Worm (Caenorhabditis elegans): ENCODE data around the gene spin-2.

ce11 chrIV:13104900-13105299, 18.1 kb downstream of the spin-2 start, which contains the start of gene rde-11:
- TF ChIP-seq ama-1 (optimal IDR thresholded peaks at IDR 0.05): no peak
- no peak for TF ChIP-seq hmbx-1 (tag; optimal IDR thresholded peaks at IDR 0.05)
- TF ChIP-seq flt-1 (GFP tag; IDR thresholded peaks at IDR 0.05): no peak
- no peak for TF ChIP-seq hmg-4 (GFP tag; optimal IDR thresholded peaks at IDR 0.05)
- no peak for TF ChIP-seq tbx-11 (GFP tag; IDR thresholded peaks at IDR 0.05)
- TF ChIP-seq sea-1 (GFP tag; conservative IDR thresholded peaks at IDR 0.05): no peak
- TF ChIP-seq ets-7 (tag; optimal IDR thresholded peaks at IDR 0.05): no peak
